Worm (Caenorhabditis elegans): ENCODE results near the gene acr-25.

acr-25 gene

ce11 chrIV:6427223-6427622, 36.9 kb upstream of the acr-25 start:
- TF ChIP-seq tag-97 (GFP tag; IDR thresholded peaks at IDR 0.05), result no peak
- no peak for TF ChIP-seq attf-4 (tag; optimal IDR thresholded peaks at IDR 0.05)
- no peak for TF ChIP-seq php-3 (GFP tag; IDR thresholded peaks at IDR 0.05)

- TF ChIP-seq R02D3.7 (tag; optimal IDR thresholded peaks at IDR 0.05) (no peak), lin-38 (GFP tag; IDR thresholded peaks at IDR 0.05) (no peak), zip-11 (GFP tag; IDR thresholded peaks at IDR 0.05) (no peak), tra-1 (GFP tag; IDR thresholded peaks at IDR 0.05) (no peak), hlh-30 (tag; optimal IDR thresholded peaks at IDR 0.05; ENCODE audit: insufficient read depth) (no peak), nhr-111 (GFP tag; optimal IDR thresholded peaks at IDR 0.05) (no peak), nhr-237 (tag; optimal IDR thresholded peaks at IDR 0.05) (no peak), nhr-102 (tag; optimal IDR thresholded peaks at IDR 0.05) (no peak), hif-1 (tag; optimal IDR thresholded peaks at IDR 0.05) (no peak), vab-7 (GFP tag; IDR thresholded peaks at IDR 0.05) (no peak), ces-1 (GFP tag; optimal IDR thresholded peaks at IDR 0.05) (no peak), nhr-41 (GFP tag; IDR thresholded peaks at IDR 0.05) (no peak), unc-39 (tag; optimal IDR thresholded peaks at IDR 0.05) (no peak), snpc-1.2 (GFP tag; IDR thresholded peaks at IDR 0.05) (no peak), spr-3 (GFP tag; optimal IDR thresholded peaks at IDR 0.05) (no peak), nhr-28 (tag; optimal IDR thresholded peaks at IDR 0.05) (no peak), ZK546.5 (tag; optimal IDR thresholded peaks at IDR 0.05) (no peak), egl-43 (GFP tag; IDR thresholded peaks at IDR 0.05) (no peak), madf-9 (GFP tag; conservative IDR thresholded peaks at IDR 0.05) (no peak), F10B5.3 (tag; optimal IDR thresholded peaks at IDR 0.05) (no peak)
Observed at ce11 chrIV:6431582-6431981, 32.5 kb upstream of the acr-25 start, which contains the start of gene acp-7. Gene acp-7, minus strand, starts transcription at chrIV:6431682.

- peak; percentile 39 for TF ChIP-seq pqm-1 (tag; optimal IDR thresholded peaks at IDR 0.05)
- TF ChIP-seq daf-16 (GFP tag; optimal IDR thresholded peaks at IDR 0.05), result no peak
- TF ChIP-seq daf-16 (tag; optimal IDR thresholded peaks at IDR 0.05), result peak; percentile 57
- peak; percentile 15 for TF ChIP-seq hlh-11 (tag; optimal IDR thresholded peaks at IDR 0.05)
- no peak for TF ChIP-seq snpc-1.2 (GFP tag; IDR thresholded peaks at IDR 0.05)
- TF ChIP-seq php-3 (GFP tag; IDR thresholded peaks at IDR 0.05), result peak; percentile 98
- no peak for TF ChIP-seq spr-3 (GFP tag; optimal IDR thresholded peaks at IDR 0.05)
- TF ChIP-seq zip-11 (GFP tag; IDR thresholded peaks at IDR 0.05), result no peak
- peak; percentile 68 for TF ChIP-seq dmd-6 (GFP tag; IDR thresholded peaks at IDR 0.05)
- TF ChIP-seq lim-7 (GFP tag; IDR thresholded peaks at IDR 0.05), result no peak
- TF ChIP-seq dve-1 (tag; optimal IDR thresholded peaks at IDR 0.05; ENCODE audit: insufficient read depth), result peak; percentile 74
- TF ChIP-seq tag-97 (GFP tag; IDR thresholded peaks at IDR 0.05), result no peak
Observed at ce11 chrIV:6432375-6432774, 31.7 kb upstream of the acr-25 start.

ce11 chrIV:6433424-6433823, 30.7 kb upstream of the acr-25 start:
- TF ChIP-seq daf-8 (GFP tag; IDR thresholded peaks at IDR 0.05), result no peak
- TF ChIP-seq nhr-28 (tag; optimal IDR thresholded peaks at IDR 0.05), result peak; percentile 6
- no peak for TF ChIP-seq unc-62 (GFP tag; optimal IDR thresholded peaks at IDR 0.05 in 1 of 2)
- TF ChIP-seq unc-62 (tag; optimal IDR thresholded peaks at IDR 0.05), result no peak
- no peak for TF ChIP-seq nhr-76 (tag; optimal IDR thresholded peaks at IDR 0.05)
- TF ChIP-seq lin-38 (GFP tag; IDR thresholded peaks at IDR 0.05), result no peak
- no peak for TF ChIP-seq nhr-25 (tag; optimal IDR thresholded peaks at IDR 0.05; ENCODE audit: borderline replicate concordance, insufficient read depth)
- TF ChIP-seq php-3 (GFP tag; IDR thresholded peaks at IDR 0.05), result peak; percentile 48; the same call in 1 of the 2 replicates
- TF ChIP-seq ceh-44 (GFP tag; IDR thresholded peaks at IDR 0.05), result no peak
- TF ChIP-seq sdz-12 (GFP tag; optimal IDR thresholded peaks at IDR 0.05), result no peak
- no peak for TF ChIP-seq daf-12 (tag; optimal IDR thresholded peaks at IDR 0.05)
- TF ChIP-seq F44E2.7 (GFP tag; IDR thresholded peaks at IDR 0.05), result no peak
- no peak for TF ChIP-seq duxl-1 (tag; optimal IDR thresholded peaks at IDR 0.05; ENCODE audit: poor library complexity)
- TF ChIP-seq spr-1 (tag; optimal IDR thresholded peaks at IDR 0.05), result no peak
- no peak for TF ChIP-seq arid-1 (GFP tag; conservative IDR thresholded peaks at IDR 0.05)
- TF ChIP-seq dve-1 (tag; optimal IDR thresholded peaks at IDR 0.05; ENCODE audit: insufficient read depth), result peak; percentile 65
- no peak for TF ChIP-seq ZK337.2 (GFP tag; IDR thresholded peaks at IDR 0.05)
- TF ChIP-seq zip-2 (tag; optimal IDR thresholded peaks at IDR 0.05), result no peak
- TF ChIP-seq zfp-3 (GFP tag; conservative IDR thresholded peaks at IDR 0.05), result no peak
- no peak for TF ChIP-seq unc-130 (GFP tag; optimal IDR thresholded peaks at IDR 0.05)
- TF ChIP-seq hmg-1.1 (GFP tag; IDR thresholded peaks at IDR 0.05), result no peak
- no peak for TF ChIP-seq vab-7 (GFP tag; IDR thresholded peaks at IDR 0.05)
- TF ChIP-seq pqm-1 (tag; optimal IDR thresholded peaks at IDR 0.05), result peak; percentile 77
